Worm (Caenorhabditis elegans): Measurements from ENCODE around the gene rpl-36.

Gene rpl-36

ce11 chrIII:7140228-7140710 lies 39.8 kb upstream of the rpl-36 start (continued):
- peak; percentile 67 for TF ChIP-seq lsl-1 (GFP tag; optimal IDR thresholded peaks at IDR 0.05)
- TF ChIP-seq Y95B8A.8 (GFP tag; IDR thresholded peaks at IDR 0.05) = peak; percentile 83
- TF ChIP-seq ztf-25 (GFP tag; IDR thresholded peaks at IDR 0.05) = no peak
- 0 out of 2 replicates have a peak, but pooled peaks have one; percentile 18 for TF ChIP-seq ceh-91 (GFP tag; IDR thresholded peaks at IDR 0.05)
- TF ChIP-seq ama-1 (optimal IDR thresholded peaks at IDR 0.05) = peak; percentile 8
- no peak for TF ChIP-seq ama-1 (GFP tag; optimal IDR thresholded peaks at IDR 0.05)
- TF ChIP-seq mxl-1 (tag; optimal IDR thresholded peaks at IDR 0.05) = no peak
- TF ChIP-seq B0019.2 (GFP tag; conservative IDR thresholded peaks at IDR 0.05) = no peak
- no peak for TF ChIP-seq egl-18 (GFP tag; IDR thresholded peaks at IDR 0.05)
- peak in 1 of 3 experiments; percentile 40 for TF ChIP-seq lin-35 (GFP tag; optimal IDR thresholded peaks at IDR 0.05)
- TF ChIP-seq snpc-4 (GFP tag; optimal IDR thresholded peaks at IDR 0.05) = peak; percentile 94
- TF ChIP-seq snpc-4 (tag; optimal IDR thresholded peaks at IDR 0.05) = peak; percentile 94 to 98 (median 96)
- TF ChIP-seq rpc-1 (optimal IDR thresholded peaks at IDR 0.05) = no peak
- TF ChIP-seq rpc-1 (tag; optimal IDR thresholded peaks at IDR 0.05) = no peak
- TF ChIP-seq dox-1 (GFP tag; IDR thresholded peaks at IDR 0.05) = peak; percentile 80
- no peak for TF ChIP-seq F57C9.4 (tag; optimal IDR thresholded peaks at IDR 0.05)
- no peak for TF ChIP-seq mes-4 (tag; optimal IDR thresholded peaks at IDR 0.05)
- TF ChIP-seq lsy-27 (tag; optimal IDR thresholded peaks at IDR 0.05; ENCODE audit: borderline replicate concordance, insufficient read depth) = no peak
- peak; percentile 98 for TF ChIP-seq snpc-1.1 (tag; optimal IDR thresholded peaks at IDR 0.05; ENCODE audit: insufficient read depth)
- peak; percentile 78 for TF ChIP-seq madf-6 (GFP tag; IDR thresholded peaks at IDR 0.05)
- no peak for TF ChIP-seq K12H6.12 (tag; optimal IDR thresholded peaks at IDR 0.05)
- TF ChIP-seq efl-1 (GFP tag; optimal IDR thresholded peaks at IDR 0.05) = no peak
- peak; percentile 51 for TF ChIP-seq F33H1.4 (GFP tag; IDR thresholded peaks at IDR 0.05)
- no peak for TF ChIP-seq ZK185.1 (tag; optimal IDR thresholded peaks at IDR 0.05; ENCODE audit: poor library complexity, severe bottlenecking)
- no peak for TF ChIP-seq xnd-1 (tag; optimal IDR thresholded peaks at IDR 0.05)
- TF ChIP-seq let-526 (GFP tag; IDR thresholded peaks at IDR 0.05) = no peak
- TF ChIP-seq repo-1 (tag; optimal IDR thresholded peaks at IDR 0.05) = peak; percentile 39
- TF ChIP-seq lag-1 (GFP tag; IDR thresholded peaks at IDR 0.05) = no peak
- no peak for TF ChIP-seq chd-7 (tag; optimal IDR thresholded peaks at IDR 0.05)
- TF ChIP-seq nhr-80 (tag; optimal IDR thresholded peaks at IDR 0.05) = no peak
- no peak for TF ChIP-seq fkh-3 (tag; optimal IDR thresholded peaks at IDR 0.05)
- no peak for TF ChIP-seq die-1 (tag; optimal IDR thresholded peaks at IDR 0.05)
- TF ChIP-seq sea-2 (GFP tag; IDR thresholded peaks at IDR 0.05) = no peak
- peak; percentile 67 for TF ChIP-seq lin-54 (GFP tag; optimal IDR thresholded peaks at IDR 0.05)
- TF ChIP-seq tbx-9 (tag; optimal IDR thresholded peaks at IDR 0.05; ENCODE audit: borderline replicate concordance) = no peak
- TF ChIP-seq sdz-38 (tag; optimal IDR thresholded peaks at IDR 0.05) = no peak
- peak; percentile 95 for TF ChIP-seq attf-6 (GFP tag; IDR thresholded peaks at IDR 0.05)
- no peak for TF ChIP-seq lin-40 (tag; optimal IDR thresholded peaks at IDR 0.05)
- TF ChIP-seq ztf-26 (tag; optimal IDR thresholded peaks at IDR 0.05) = no peak
- no peak for TF ChIP-seq pha-4 (tag; optimal IDR thresholded peaks at IDR 0.05)
- no peak for TF ChIP-seq unc-62 (GFP tag; optimal IDR thresholded peaks at IDR 0.05)
- no peak for TF ChIP-seq egrh-3 (GFP tag; IDR thresholded peaks at IDR 0.05)
- peak in 1 of 2 experiments; percentile 8 for TF ChIP-seq let-607 (tag; optimal IDR thresholded peaks at IDR 0.05)
- no peak for TF ChIP-seq B0035.1 (tag; optimal IDR thresholded peaks at IDR 0.05)
- TF ChIP-seq unc-130 (GFP tag; optimal IDR thresholded peaks at IDR 0.05) = peak; percentile 45
- no peak for TF ChIP-seq Y79H2A.3 (GFP tag; conservative IDR thresholded peaks at IDR 0.05)
- no peak for TF ChIP-seq hmg-20 (GFP tag; IDR thresholded peaks at IDR 0.05)
- peak; percentile 78 for TF ChIP-seq tbp1 (GFP tag; optimal IDR thresholded peaks at IDR 0.05)
- no peak for TF ChIP-seq F22D6.2 (tag; optimal IDR thresholded peaks at IDR 0.05)
- no peak for TF ChIP-seq nfya-1 (tag; optimal IDR thresholded peaks at IDR 0.05; ENCODE audit: borderline replicate concordance, insufficient read depth)
